Fruit fly (Drosophila melanogaster): ENCODE data around the gene CG18628.

- TF ChIP-seq Eip78C (GFP tag) (no peak), Sox14 (GFP tag; optimal IDR thresholded peaks at IDR 0.05) (no peak), CG16779 (tag; optimal IDR thresholded peaks at IDR 0.05) (no peak), CG11902 (GFP tag; optimal IDR thresholded peaks at IDR 0.05) (no peak), CG11762 (GFP tag; optimal IDR thresholded peaks at IDR 0.05; ENCODE audit: insufficient read depth) (no peak), lz (GFP tag; optimal IDR thresholded peaks at IDR 0.05) (no peak), CG31627 (GFP tag; optimal IDR thresholded peaks at IDR 0.05) (no peak), Hr4 (GFP tag; optimal IDR thresholded peaks at IDR 0.05) (no peak), acj6 (GFP tag; optimal IDR thresholded peaks at IDR 0.05) (no peak), esn (GFP tag; optimal IDR thresholded peaks at IDR 0.05) (no peak), CG6854 (GFP tag; optimal IDR thresholded peaks at IDR 0.05) (no peak), Gug (GFP tag; IDR thresholded peaks at IDR 0.05) (no peak)
Measured at dm6 chr3L:10625499-10625898, 14.0 kb upstream of the CG18628 start, which contains the start of gene CG43127.
